Fruit fly (Drosophila melanogaster) whole organism, wandering third instar larva: ENCODE results near the gene CG43271.

Experiments
- Abd-B ChIP-seq: fragments of >200 bp; optimal IDR thresholded peaks from 2 replicates; lab custom pipeline; 2017; ENCODE audit warnings: missing biosample characterization, missing genetic modification characterization
- CG9705 ChIP-seq: fragments of 200-800 bp; sonication (Bioruptor generic); optimal IDR thresholded peaks from 2 replicates; lab custom pipeline; 2018; ENCODE audit warnings: missing biosample characterization, mild to moderate bottlenecking, missing genetic modification characterization
- CrebA ChIP-seq: fragments of 200-800 bp; sonication (Bioruptor generic); optimal IDR thresholded peaks from 2 replicates; lab custom pipeline; 2016; ENCODE audit warnings: missing biosample characterization, mild to moderate bottlenecking, missing genetic modification characterization, borderline replicate concordance
- Dfd ChIP-seq: fragments of >200 bp; optimal IDR thresholded peaks from 2 replicates; lab custom pipeline; 2017; ENCODE audit warnings: missing biosample characterization, missing genetic modification characterization
- Dif ChIP-seq: fragments of 200-275, 200-300 bp; sonication (Bioruptor generic); optimal IDR thresholded peaks from 2 replicates; lab custom pipeline; 2018; ENCODE audit warnings: missing biosample characterization, missing genetic modification characterization; ENCODE audit not compliant: partially characterized antibody
- GATAd ChIP-seq: sonication (Bioruptor generic); optimal IDR thresholded peaks from 2 replicates; lab custom pipeline; 2016; ENCODE audit warnings: missing biosample characterization, missing genetic modification characterization
- Hr78 ChIP-seq: fragments of >200 bp; optimal IDR thresholded peaks from 2 replicates; lab custom pipeline; 2017; ENCODE audit warnings: missing biosample characterization, missing genetic modification characterization
- Mio ChIP-seq: sonication (Bioruptor generic); optimal IDR thresholded peaks from 2 replicates; lab custom pipeline; 2016; ENCODE audit warnings: missing biosample characterization, missing genetic modification characterization
- Myc ChIP-seq: fragments of >200 bp; optimal IDR thresholded peaks from 2 replicates; lab custom pipeline; 2017
- N ChIP-seq: fragments of >200 bp; optimal IDR thresholded peaks from 2 replicates; lab custom pipeline; 2018; ENCODE audit warnings: missing biosample characterization, missing external identifiers, missing genetic modification characterization
- OdsH ChIP-seq: fragments of 200-800 bp; sonication (Bioruptor generic); optimal IDR thresholded peaks from 2 replicates; lab custom pipeline; 2016; ENCODE audit warnings: missing biosample characterization, mild to moderate bottlenecking, missing genetic modification characterization
- Rel ChIP-seq, 2 experiments: fragments of 200-800 bp; sonication (Bioruptor generic) in 1 of 2; optimal IDR thresholded peaks; 2 replicates in 1 of 2; 3 replicates in 1 of 2; lab custom pipeline; 2016 to 2019; ENCODE audit warnings: mild to moderate bottlenecking in 2 of 2, missing biosample characterization in 2 of 2, missing genetic modification characterization in 2 of 2, moderate library complexity in 1 of 2
- Sp1 ChIP-seq: fragments of 200-800 bp; sonication (Bioruptor generic); optimal IDR thresholded peaks from 3 replicates; lab custom pipeline; 2019; ENCODE audit warnings: missing biosample characterization, mild to moderate bottlenecking, missing genetic modification characterization, moderate library complexity
- Vsx2 ChIP-seq: fragments of 200-300, 225-300 bp; sonication (Bioruptor generic); optimal IDR thresholded peaks from 2 replicates; lab custom pipeline; 2018; ENCODE audit warnings: missing biosample characterization, missing genetic modification characterization; ENCODE audit not compliant: partially characterized antibody
- br ChIP-seq: fragments of 200-800 bp; sonication (Bioruptor generic); optimal IDR thresholded peaks from 2 replicates; lab custom pipeline; 2016; ENCODE audit warnings: missing biosample characterization, missing genetic modification characterization
- brk ChIP-seq: fragments of 200-800 bp; sonication (Bioruptor generic); optimal IDR thresholded peaks from 2 replicates; lab custom pipeline; 2016; ENCODE audit warnings: missing biosample characterization, mild to moderate bottlenecking, missing genetic modification characterization
- dl ChIP-seq, 2 experiments: fragments of 175-275, 200-275 bp in 1 of 2; fragments of 200-275 bp in 1 of 2; sonication (Bioruptor generic); optimal IDR thresholded peaks; lab custom pipeline; 2018; ENCODE audit warnings: mild to moderate bottlenecking in 2 of 2, missing biosample characterization in 2 of 2, missing genetic modification characterization in 2 of 2, moderate library complexity in 2 of 2; ENCODE audit not compliant: partially characterized antibody in 2 of 2, insufficient read depth in 1 of 2
- dmrt93B ChIP-seq: fragments of 200-800 bp; sonication (Bioruptor generic); optimal IDR thresholded peaks from 2 replicates; lab custom pipeline; 2018; ENCODE audit warnings: missing biosample characterization, mild to moderate bottlenecking, missing genetic modification characterization
- ey ChIP-seq: fragments of 200-800 bp; sonication (Bioruptor generic); optimal IDR thresholded peaks from 2 replicates; lab custom pipeline; 2016; ENCODE audit warnings: missing biosample characterization, missing genetic modification characterization
- foxo ChIP-seq, 2 experiments: fragments of 200-800 bp; sonication (Bioruptor generic); optimal IDR thresholded peaks; 2 replicates in 1 of 2; 3 replicates in 1 of 2; lab custom pipeline; 2016 to 2017; ENCODE audit warnings: missing biosample characterization in 2 of 2, missing genetic modification characterization in 2 of 2
- fru ChIP-seq: fragments of 200-800 bp; sonication (Bioruptor generic); optimal IDR thresholded peaks from 3 replicates; lab custom pipeline; 2016; ENCODE audit warnings: missing biosample characterization, mild to moderate bottlenecking, missing genetic modification characterization
- h ChIP-seq: fragments of 200-800 bp; sonication (Bioruptor generic); optimal IDR thresholded peaks from 3 replicates; lab custom pipeline; 2016; ENCODE audit warnings: missing biosample characterization, mild to moderate bottlenecking, missing genetic modification characterization
- jim ChIP-seq: fragments of 175-275, 200-325 bp; sonication (Bioruptor generic); optimal IDR thresholded peaks from 2 replicates; lab custom pipeline; 2016; ENCODE audit warnings: missing biosample characterization, mild to moderate bottlenecking, missing genetic modification characterization
- lola ChIP-seq: fragments of >200 bp; optimal IDR thresholded peaks from 2 replicates; lab custom pipeline; 2017; ENCODE audit warnings: missing biosample characterization, missing genetic modification characterization
- pan ChIP-seq: fragments of >200 bp; optimal IDR thresholded peaks from 2 replicates; lab custom pipeline; 2017
- rgr ChIP-seq: fragments of 200-800 bp; sonication (Bioruptor generic); optimal IDR thresholded peaks from 3 replicates; lab custom pipeline; 2016; ENCODE audit warnings: missing biosample characterization, mild to moderate bottlenecking, missing genetic modification characterization
- sv ChIP-seq: fragments of 200-800 bp; sonication (Bioruptor generic); optimal IDR thresholded peaks from 3 replicates; lab custom pipeline; 2016; ENCODE audit warnings: missing biosample characterization, missing genetic modification characterization
- tai ChIP-seq: sonication (Bioruptor generic); optimal IDR thresholded peaks from 2 replicates; lab custom pipeline; 2016; ENCODE audit warnings: missing biosample characterization, missing genetic modification characterization
- usp ChIP-seq: fragments of >200 bp; optimal IDR thresholded peaks from 2 replicates; lab custom pipeline; 2017; ENCODE audit warnings: missing biosample characterization, missing genetic modification characterization
- woc ChIP-seq: sonication (Bioruptor generic); optimal IDR thresholded peaks from 2 replicates; lab custom pipeline; 2016; ENCODE audit warnings: missing biosample characterization, mild to moderate bottlenecking, missing genetic modification characterization

The CG43271 gene

DNA sequence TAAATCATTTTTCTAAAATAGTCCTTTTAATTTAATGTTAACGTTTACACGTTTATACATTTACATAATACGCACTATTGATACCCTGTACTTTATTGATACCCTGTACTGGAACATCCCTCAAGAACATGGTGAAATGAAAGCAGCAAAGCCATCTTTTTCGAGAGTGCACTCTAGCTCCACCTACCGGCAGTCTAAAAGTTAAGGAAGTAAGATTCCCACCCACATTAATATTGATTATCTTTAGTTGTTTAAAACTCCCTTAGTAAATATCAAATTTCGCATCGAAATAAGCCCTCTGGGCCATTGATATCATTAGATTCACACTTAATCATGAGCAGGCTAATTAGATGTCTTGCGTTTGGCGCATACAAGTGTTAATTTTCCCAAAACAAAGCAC is 43.5 kb upstream of the CG43271 start:
- TF ChIP-seq lola = no peak
- TF ChIP-seq GATAd = no peak
- no peak for TF ChIP-seq Myc (lab: Kevin White, UChicago)
- no peak for TF ChIP-seq Vsx2 (GFP tag; lab: Kevin White, UChicago)
- no peak for TF ChIP-seq ey (GFP tag; lab: Kevin White, UChicago)
- TF ChIP-seq Hr78 = no peak
- no peak for TF ChIP-seq brk (GFP tag; lab: Kevin White, UChicago)
- no peak for TF ChIP-seq CrebA (GFP tag; lab: Kevin White, UChicago)
- no peak for TF ChIP-seq CG9705 (GFP tag; lab: Kevin White, UChicago)
- no peak for TF ChIP-seq woc (GFP tag; lab: Kevin White, UChicago)
- no peak for TF ChIP-seq usp
- no peak for TF ChIP-seq sv
- no peak for TF ChIP-seq dmrt93B (GFP tag; lab: Kevin White, UChicago)

DNA sequence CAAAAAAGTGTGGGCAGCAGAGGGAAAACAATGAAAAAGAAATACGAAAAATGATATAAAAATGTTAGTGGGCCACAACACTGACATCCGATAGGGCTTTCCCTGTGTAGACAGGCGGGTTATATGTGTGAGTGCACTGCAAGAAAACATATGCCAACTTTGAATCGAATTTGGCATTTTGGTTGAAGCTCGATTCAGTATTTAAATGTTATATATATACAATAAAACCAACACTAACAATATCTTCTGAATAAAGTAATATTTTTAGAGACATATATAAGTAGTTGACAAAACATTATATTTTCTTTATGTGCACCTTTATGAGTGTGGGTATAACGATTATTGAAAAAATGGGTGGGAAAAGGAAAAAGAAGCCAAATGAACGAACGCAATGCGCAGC is 6.7 kb upstream of the CG43271 start:
- TF ChIP-seq br (GFP tag; lab: Kevin White, UChicago) (no peak), brk (GFP tag; lab: Kevin White, UChicago) (no peak)

DNA sequence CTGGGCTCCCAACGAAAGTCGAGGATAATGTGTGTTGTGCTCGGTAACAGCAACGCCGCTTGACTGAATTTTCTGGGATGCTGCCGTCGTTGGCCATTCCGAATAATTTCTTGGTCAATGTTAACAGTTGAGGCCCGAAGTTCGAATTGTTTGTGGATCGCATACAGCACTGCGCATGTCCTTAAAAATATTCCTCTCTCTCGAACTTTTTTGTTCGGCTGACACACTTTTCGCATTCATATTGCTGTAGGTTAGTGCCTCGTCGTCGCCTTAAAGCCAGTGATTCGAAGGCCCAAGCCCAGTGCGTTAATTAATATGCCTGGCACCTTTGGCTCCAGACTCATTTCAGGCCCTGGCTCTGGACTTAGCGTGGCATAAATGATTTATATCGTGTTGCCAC is 11.8 kb downstream of the CG43271 start:
- TF ChIP-seq foxo (GFP tag; optimal IDR thresholded peaks at IDR 0.05; lab: Kevin White, UChicago) = no peak
- TF ChIP-seq Hr78 = no peak
- TF ChIP-seq woc (GFP tag; lab: Kevin White, UChicago) = no peak
- TF ChIP-seq dl (GFP tag; optimal IDR thresholded peaks at IDR 0.05; lab: Kevin White, UChicago; ENCODE audit: insufficient read depth in 1 of 2, partially characterized antibody in 2 of 2) = no peak
- TF ChIP-seq jim (GFP tag; lab: Kevin White, UChicago) = no peak
- no peak for TF ChIP-seq h (GFP tag; lab: Kevin White, UChicago)
- no peak for TF ChIP-seq Myc (lab: Kevin White, UChicago)
- TF ChIP-seq CG9705 (GFP tag; lab: Kevin White, UChicago) = no peak
- TF ChIP-seq dmrt93B (GFP tag; lab: Kevin White, UChicago) = no peak
- TF ChIP-seq Dif = no peak
- no peak for TF ChIP-seq Dfd (GFP tag; lab: Kevin White, UChicago)
- no peak for TF ChIP-seq Abd-B (GFP tag; lab: Kevin White, UChicago)
- TF ChIP-seq CrebA (GFP tag; lab: Kevin White, UChicago) = no peak
- TF ChIP-seq Mio = no peak
- no peak for TF ChIP-seq sv

DNA sequence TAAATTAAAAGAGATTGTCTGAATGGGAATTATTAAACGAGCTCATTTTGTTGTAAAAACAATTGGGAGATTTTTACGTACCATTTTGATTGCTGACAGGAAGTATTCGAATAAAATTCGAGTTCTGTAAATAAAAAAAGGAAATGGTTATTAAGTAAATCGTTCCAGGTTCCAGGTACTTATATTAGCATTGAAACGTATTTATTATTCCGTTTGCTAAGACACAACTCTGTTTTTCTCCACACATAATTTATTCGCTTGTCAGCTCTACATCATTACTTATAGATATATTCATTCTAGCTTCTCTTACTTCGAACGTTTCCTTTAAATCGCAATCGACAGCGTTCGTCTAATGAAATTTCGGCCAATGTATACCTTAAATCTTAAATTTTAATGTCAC is 39.7 kb downstream of the CG43271 start, which contains the start of gene CadN2:
TSS of gene CadN2 (minus strand) at position 101 of the 400 bp plus-strand sequence.
- TF ChIP-seq CrebA (GFP tag; lab: Kevin White, UChicago) = no peak
- no peak for TF ChIP-seq sv
- no peak for TF ChIP-seq dl (GFP tag; optimal IDR thresholded peaks at IDR 0.05; lab: Kevin White, UChicago; ENCODE audit: insufficient read depth in 1 of 2, partially characterized antibody in 2 of 2)
- TF ChIP-seq rgr (GFP tag; lab: Kevin White, UChicago) = no peak
- TF ChIP-seq OdsH (GFP tag; lab: Kevin White, UChicago) = no peak
- no peak for TF ChIP-seq tai
- no peak for TF ChIP-seq Myc (lab: Kevin White, UChicago)
- TF ChIP-seq fru (GFP tag; lab: Kevin White, UChicago) = no peak
- TF ChIP-seq h (GFP tag; lab: Kevin White, UChicago) = no peak
- no peak for TF ChIP-seq Sp1 (GFP tag; lab: Kevin White, UChicago)
- TF ChIP-seq N (GFP tag; lab: Kevin White, UChicago) = no peak
- TF ChIP-seq pan (lab: Kevin White, UChicago) = no peak
- TF ChIP-seq dmrt93B (GFP tag; lab: Kevin White, UChicago) = no peak
- TF ChIP-seq Rel (GFP tag; optimal IDR thresholded peaks at IDR 0.05; lab: Kevin White, UChicago) = no peak
- TF ChIP-seq Rel (tag; optimal IDR thresholded peaks at IDR 0.05; lab: Kevin White, UChicago) = no peak
- TF ChIP-seq lola = no peak
- TF ChIP-seq Vsx2 (GFP tag; lab: Kevin White, UChicago) = no peak
- TF ChIP-seq Dfd (GFP tag; lab: Kevin White, UChicago) = no peak
